Fruit fly (Drosophila melanogaster) whole organism, embryonic: Measurements from ENCODE around the gene CG4291.

Experiments
- Asciz ChIP-seq: fragments of 200-800 bp; sonication (Bioruptor generic); optimal IDR thresholded peaks from 2 replicates; lab custom pipeline; 2017; ENCODE audit warnings: missing biosample characterization, mild to moderate bottlenecking, missing genetic modification characterization, missing genetic modification reagents
- Bgb ChIP-seq: fragments of 200-800 bp; sonication (Bioruptor generic); IDR thresholded peaks from 2 replicates; pipeline ENCODE4 v1.3.6; 2022; ENCODE audit warnings: missing biosample characterization, missing genetic modification characterization; ENCODE audit not compliant: partially characterized antibody
- CG10462 ChIP-seq: fragments of 200-800 bp; sonication (Bioruptor generic); optimal IDR thresholded peaks from 2 replicates; lab custom pipeline; 2016; ENCODE audit warnings: missing biosample characterization, missing genetic modification characterization
- CG11093 ChIP-seq: fragments of 200-800 bp; sonication (Bioruptor generic); IDR thresholded peaks from 3 replicates; pipeline ENCODE4 v1.3.6; 2022; ENCODE audit warnings: missing biosample characterization, missing genetic modification characterization
- CG1529 ChIP-seq: fragments of 200-800 bp; sonication (Bioruptor generic); optimal IDR thresholded peaks from 3 replicates; lab custom pipeline; 2018; ENCODE audit warnings: missing biosample characterization, missing genetic modification characterization
- CG17568 ChIP-seq: fragments of 200-800 bp; sonication (Bioruptor generic); optimal IDR thresholded peaks from 2 replicates; lab custom pipeline; 2018; ENCODE audit warnings: missing biosample characterization, mild to moderate bottlenecking, missing genetic modification characterization, moderate library complexity
- CG17912 ChIP-seq: fragments of 200-800 bp; sonication (Bioruptor generic); optimal IDR thresholded peaks from 2 replicates; lab custom pipeline; 2018; ENCODE audit warnings: missing biosample characterization, mild to moderate bottlenecking, missing genetic modification characterization
- CG18011 ChIP-seq: fragments of 200-800 bp; sonication (Bioruptor generic); optimal IDR thresholded peaks from 2 replicates; lab custom pipeline; 2017; ENCODE audit warnings: missing biosample characterization, missing genetic modification characterization, mild to moderate bottlenecking, moderate library complexity, missing genotype
- CG18599 ChIP-seq: fragments of 200-800 bp; sonication (Bioruptor generic); optimal IDR thresholded peaks from 3 replicates; lab custom pipeline; 2017; ENCODE audit warnings: missing biosample characterization, missing genetic modification characterization, mild to moderate bottlenecking, moderate library complexity, missing genetic modification reagents
- CG2129 ChIP-seq: fragments of 200-800 bp; sonication (Bioruptor generic); IDR thresholded peaks from 2 replicates; pipeline ENCODE4 v1.3.6; 2022; ENCODE audit warnings: missing biosample characterization, missing genetic modification characterization; ENCODE audit not compliant: partially characterized antibody
- CG31365 ChIP-seq: fragments of 200-800 bp; sonication (Bioruptor generic); optimal IDR thresholded peaks from 2 replicates; lab custom pipeline; 2018; ENCODE audit warnings: missing biosample characterization, mild to moderate bottlenecking, missing genetic modification characterization
- CG31388 ChIP-seq: fragments of 200-800 bp; sonication (Bioruptor generic); optimal IDR thresholded peaks from 2 replicates; lab custom pipeline; 2016; ENCODE audit warnings: missing biosample characterization, missing genetic modification characterization
- CG34224 ChIP-seq: fragments of 200-800 bp; sonication (Bioruptor generic); IDR thresholded peaks from 3 replicates; pipeline ENCODE4 v1.3.6; 2022; ENCODE audit warnings: missing biosample characterization, missing genetic modification characterization; ENCODE audit not compliant: partially characterized antibody
- CG42726 ChIP-seq: fragments of 200-800 bp; sonication (Bioruptor generic); IDR thresholded peaks from 2 replicates; pipeline ENCODE4 v1.3.6; 2022; ENCODE audit warnings: missing biosample characterization, missing genetic modification characterization; ENCODE audit not compliant: partially characterized antibody
- CG7372 ChIP-seq: fragments of 200-800 bp; sonication (Bioruptor generic); IDR thresholded peaks from 2 replicates; pipeline ENCODE4 v1.3.6; 2022; ENCODE audit warnings: missing biosample characterization, missing genetic modification characterization
- CG7987 ChIP-seq: fragments of 200-800 bp; sonication (Bioruptor generic); optimal IDR thresholded peaks from 2 replicates; lab custom pipeline; 2018; ENCODE audit warnings: missing biosample characterization, mild to moderate bottlenecking, missing genetic modification characterization, moderate library complexity
- CG8281 ChIP-seq: fragments of 200-800 bp; sonication (Bioruptor generic); optimal IDR thresholded peaks from 2 replicates; lab custom pipeline; 2018; ENCODE audit warnings: missing biosample characterization, mild to moderate bottlenecking, missing genetic modification characterization, moderate library complexity
- CG9215 ChIP-seq: fragments of 200-800 bp; sonication (Bioruptor generic); IDR thresholded peaks from 2 replicates; pipeline ENCODE4 v1.3.6; 2022; ENCODE audit warnings: missing biosample characterization, missing genetic modification characterization
- CG9817 ChIP-seq: fragments of 200-800 bp; sonication (Bioruptor generic); optimal IDR thresholded peaks from 2 replicates; lab custom pipeline; 2018; ENCODE audit warnings: missing biosample characterization, mild to moderate bottlenecking, missing genetic modification characterization, moderate library complexity
- CrebB ChIP-seq: fragments of 200-800 bp; sonication (Bioruptor generic); optimal IDR thresholded peaks from 3 replicates; lab custom pipeline; 2018; ENCODE audit warnings: missing biosample characterization, mild to moderate bottlenecking, missing genetic modification characterization
- Dek ChIP-seq: fragments of 200-800 bp; sonication (Bioruptor generic); optimal IDR thresholded peaks from 3 replicates; lab custom pipeline; 2019; ENCODE audit warnings: missing biosample characterization, mild to moderate bottlenecking, missing genetic modification characterization, moderate library complexity
- Dip2 ChIP-seq: fragments of 200-800 bp; sonication (Bioruptor generic); IDR thresholded peaks from 2 replicates; pipeline ENCODE4 v1.3.6; 2022; ENCODE audit warnings: missing biosample characterization, missing genetic modification characterization
- Elba2 ChIP-seq: fragments of 200-800 bp; sonication (Bioruptor generic); optimal IDR thresholded peaks from 3 replicates; lab custom pipeline; 2016; ENCODE audit warnings: missing biosample characterization, missing genetic modification characterization
- MBD-R2 ChIP-seq: fragments of 200-800 bp; sonication (Bioruptor generic); IDR thresholded peaks from 2 replicates; pipeline ENCODE4 v1.3.6; 2022; ENCODE audit warnings: missing biosample characterization, missing genetic modification characterization
- Mrtf ChIP-seq: fragments of 200-800 bp; sonication (Bioruptor generic); IDR thresholded peaks from 3 replicates; pipeline ENCODE4 v1.3.6; 2022; ENCODE audit warnings: missing biosample characterization, missing genetic modification characterization
- Myb ChIP-seq: fragments of 200-800 bp; sonication (Bioruptor generic); optimal IDR thresholded peaks from 2 replicates; lab custom pipeline; 2016; ENCODE audit warnings: missing biosample characterization, missing genetic modification characterization
- Nf-YA ChIP-seq: fragments of 200-800 bp; sonication (Bioruptor generic); IDR thresholded peaks from 2 replicates; pipeline ENCODE4 v1.3.6; 2022; ENCODE audit warnings: missing biosample characterization, missing genetic modification characterization
- Nf-YB ChIP-seq: fragments of 200-800 bp; sonication (Bioruptor generic); optimal IDR thresholded peaks from 3 replicates; lab custom pipeline; 2019; ENCODE audit warnings: missing biosample characterization, mild to moderate bottlenecking, missing genetic modification characterization, moderate library complexity
- Opbp ChIP-seq: fragments of 200-800 bp; sonication (Bioruptor generic); IDR thresholded peaks from 3 replicates; pipeline ENCODE4 v1.3.6; 2022; ENCODE audit warnings: missing biosample characterization, missing genetic modification characterization; ENCODE audit not compliant: partially characterized antibody
- PHDP ChIP-seq: fragments of 200-800 bp; sonication (Bioruptor generic); optimal IDR thresholded peaks from 3 replicates; lab custom pipeline; 2018; ENCODE audit warnings: missing biosample characterization, mild to moderate bottlenecking, missing genetic modification characterization, moderate library complexity
- Poxn ChIP-seq: fragments of 200-800 bp; sonication (Bioruptor generic); IDR thresholded peaks from 2 replicates; pipeline ENCODE4 v1.3.6; 2022; ENCODE audit warnings: missing biosample characterization, missing genetic modification characterization
- Ptx1 ChIP-seq: fragments of 200-800 bp; sonication (Bioruptor generic); IDR thresholded peaks from 2 replicates; pipeline ENCODE4 v1.3.6; 2022; ENCODE audit warnings: missing biosample characterization, missing genetic modification characterization
- Spps ChIP-seq: fragments of 200-800 bp; sonication (Bioruptor generic); optimal IDR thresholded peaks from 2 replicates; lab custom pipeline; 2018; ENCODE audit warnings: missing biosample characterization, mild to moderate bottlenecking, missing genetic modification characterization
- Stat92E ChIP-seq, 3 experiments: fragments of >200 bp in 2 of 3; fragments of 200-800 bp in 1 of 3; sonication (Bioruptor generic) in 1 of 3; optimal IDR thresholded peaks; 2 replicates each; lab custom pipeline; 2017 to 2019; ENCODE audit warnings: missing biosample characterization in 3 of 3, missing genetic modification characterization in 3 of 3, mild to moderate bottlenecking in 1 of 3, moderate library complexity in 1 of 3
- al ChIP-seq: fragments of 200-800 bp; sonication (Bioruptor generic); IDR thresholded peaks from 2 replicates; pipeline ENCODE4 v1.3.6; 2022; ENCODE audit warnings: missing biosample characterization, missing genetic modification characterization
- ara ChIP-seq: fragments of 200-800 bp; sonication (Bioruptor generic); IDR thresholded peaks from 2 replicates; pipeline ENCODE4 v1.3.6; 2022; ENCODE audit warnings: missing biosample characterization, missing genetic modification characterization
- ci ChIP-seq: fragments of 200-800 bp; sonication (Bioruptor generic); IDR thresholded peaks from 3 replicates; pipeline ENCODE4 v1.3.6; 2022; ENCODE audit warnings: missing biosample characterization, missing genetic modification characterization
- dpn ChIP-seq, 2 experiments: fragments of 200-800 bp; sonication (Bioruptor generic); optimal IDR thresholded peaks; 3 replicates each; lab custom pipeline; 2016; ENCODE audit warnings: missing biosample characterization in 2 of 2, missing genetic modification characterization in 2 of 2
- inv ChIP-seq: fragments of 200-800 bp; sonication (Bioruptor generic); IDR thresholded peaks from 2 replicates; pipeline ENCODE4 v1.3.6; 2022; ENCODE audit warnings: missing biosample characterization, missing genetic modification characterization; ENCODE audit not compliant: partially characterized antibody
- jumu ChIP-seq: fragments of 200-800 bp; sonication (Bioruptor generic); optimal IDR thresholded peaks from 3 replicates; lab custom pipeline; 2016; ENCODE audit warnings: missing biosample characterization, missing genetic modification characterization
- phol ChIP-seq: fragments of 200-800 bp; sonication (Bioruptor generic); optimal IDR thresholded peaks from 3 replicates; lab custom pipeline; 2018; ENCODE audit warnings: missing biosample characterization, mild to moderate bottlenecking, missing genetic modification characterization, moderate library complexity
- pnt ChIP-seq: fragments of 200-800 bp; sonication (Bioruptor generic); optimal IDR thresholded peaks from 3 replicates; lab custom pipeline; 2016; ENCODE audit warnings: missing biosample characterization, missing genetic modification characterization
- ro ChIP-seq: fragments of 200-800 bp; sonication (Bioruptor generic); IDR thresholded peaks from 2 replicates; pipeline ENCODE4 v1.3.6; 2022; ENCODE audit warnings: missing biosample characterization, missing genetic modification characterization
- schlank ChIP-seq: fragments of 200-800 bp; sonication (Bioruptor generic); optimal IDR thresholded peaks from 2 replicates; lab custom pipeline; 2018; ENCODE audit warnings: missing biosample characterization, mild to moderate bottlenecking, missing genetic modification characterization
- tgo ChIP-seq: fragments of 200-800 bp; sonication (Bioruptor generic); IDR thresholded peaks from 3 replicates; pipeline ENCODE4 v1.3.6; 2022; ENCODE audit warnings: missing biosample characterization, missing genetic modification characterization
- vfl ChIP-seq: fragments of 200-800 bp; sonication (Bioruptor generic); optimal IDR thresholded peaks from 2 replicates; lab custom pipeline; 2016; ENCODE audit warnings: missing biosample characterization, missing genetic modification characterization
- wor ChIP-seq: fragments of 200-800 bp; sonication (Bioruptor generic); IDR thresholded peaks from 2 replicates; pipeline ENCODE4 v1.3.6; 2022; ENCODE audit warnings: missing biosample characterization, missing genetic modification characterization
- yki ChIP-seq: fragments of >200 bp; optimal IDR thresholded peaks from 3 replicates; lab custom pipeline; 2018
- zfh2 ChIP-seq: fragments of 200-800 bp; sonication (Bioruptor generic); optimal IDR thresholded peaks from 2 replicates; lab custom pipeline; 2016; ENCODE audit warnings: missing biosample characterization, missing genetic modification characterization

The CG4291 gene

DNA sequence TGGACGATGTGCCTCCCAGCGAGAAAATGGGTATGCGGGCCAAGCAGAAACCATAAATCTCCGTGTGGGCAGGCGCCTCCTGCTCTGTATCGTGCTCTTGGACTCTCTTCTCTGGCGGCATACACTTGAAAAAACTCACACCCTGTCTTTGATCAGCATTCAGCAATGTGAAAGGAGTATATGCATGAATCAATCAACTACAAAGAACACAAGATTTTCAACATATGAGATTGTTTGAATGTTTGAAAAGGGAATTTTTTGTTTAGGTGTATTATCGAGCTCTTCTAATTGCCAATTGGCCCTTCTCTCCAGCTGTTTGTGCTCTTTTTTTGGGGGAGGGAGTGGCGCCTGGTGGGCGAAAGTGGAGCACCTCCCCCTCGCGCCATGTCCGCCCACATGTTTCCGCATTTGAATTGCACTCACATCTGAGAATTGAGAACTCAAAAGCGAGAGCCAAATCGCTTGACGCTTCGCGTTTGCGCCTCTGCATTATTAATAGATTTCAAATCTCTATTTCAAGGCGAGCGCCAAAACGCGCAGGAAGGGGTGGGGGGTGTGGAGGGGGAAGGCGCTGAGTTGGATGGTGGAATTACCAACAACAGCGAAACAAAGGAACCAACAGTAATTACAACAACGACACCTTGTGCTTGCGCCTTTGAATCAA is 7.1 kb downstream of the CG4291 start:
- TF ChIP-seq Mrtf (GFP tag; lab: Robert Waterston, UW) (peak; percentile 91), CG2129 (no peak), Opbp (GFP tag; lab: Robert Waterston, UW) (no peak), CG9817 (tag; lab: Kevin White, UChicago) (peak; percentile 88), CG7372 (peak; percentile 87), CG31388 (GFP tag; lab: Kevin White, UChicago) (peak; percentile 57), zfh2 (GFP tag; lab: Kevin White, UChicago) (peak; percentile 85), Poxn (GFP tag; lab: Robert Waterston, UW) (peak; percentile 64; the same call in 1 of the 2 replicates), Spps (peak; percentile 6), wor (peak; percentile 82), Ptx1 (GFP tag; lab: Robert Waterston, UW) (peak; percentile 93), tgo (GFP tag; lab: Robert Waterston, UW) (peak; percentile 84), CG42726 (GFP tag; lab: Robert Waterston, UW) (no peak), CG18011 (GFP tag; lab: Kevin White, UChicago) (peak; percentile 68), jumu (GFP tag; lab: Kevin White, UChicago) (peak; percentile 91), Asciz (peak; percentile 87), CG9215 (GFP tag; lab: Robert Waterston, UW) (peak; percentile 72), ro (peak; percentile 78), CG10462 (GFP tag; lab: Kevin White, UChicago) (peak; percentile 16), CG17568 (peak; percentile 84), CG34224 (GFP tag; lab: Robert Waterston, UW) (no peak), CG8281 (peak; percentile 70), Elba2 (GFP tag; lab: Kevin White, UChicago) (no peak), al (GFP tag; lab: Robert Waterston, UW) (peak; percentile 84), inv (GFP tag; lab: Robert Waterston, UW) (no peak), ara (GFP tag; lab: Robert Waterston, UW) (peak; percentile 86), CG17912 (GFP tag; lab: Kevin White, UChicago) (peak; percentile 7), phol (tag; lab: Kevin White, UChicago) (peak; percentile 83), CG31365 (tag; lab: Kevin White, UChicago) (peak; percentile 76), CrebB (tag; lab: Kevin White, UChicago) (peak; percentile 82), CG11093 (GFP tag; lab: Robert Waterston, UW) (peak; percentile 87; the same call in 2 of the 3 replicates), schlank (peak; percentile 79), Nf-YB (GFP tag; lab: Kevin White, UChicago) (peak; percentile 73), vfl (peak; percentile 54), Stat92E (GFP tag; optimal IDR thresholded peaks at IDR 0.05; lab: Kevin White, UChicago) (no peak), PHDP (tag; lab: Kevin White, UChicago) (peak; percentile 88), Nf-YA (peak; percentile 87), pnt (GFP tag; lab: Kevin White, UChicago) (peak; percentile 88), CG18599 (peak; percentile 91), Dip2 (GFP tag; lab: Robert Waterston, UW) (no peak), CG7987 (peak; percentile 52), Dek (tag; lab: Kevin White, UChicago) (peak; percentile 84), ci (GFP tag; lab: Robert Waterston, UW) (peak; percentile 97), yki (no peak), CG1529 (GFP tag; lab: Kevin White, UChicago) (peak; percentile 79), dpn (GFP tag; optimal IDR thresholded peaks at IDR 0.05; lab: Kevin White, UChicago) (peak; percentile 86 to 93), MBD-R2 (GFP tag; lab: Robert Waterston, UW) (peak; percentile 68), Bgb (no peak), Myb (GFP tag; lab: Kevin White, UChicago) (peak; percentile 76)
